Worm (Caenorhabditis elegans) whole organism, young adult: ENCODE measurements around the gene enri-2.

Experiments
- F23B12.7 ChIP-seq: sonication (generic microtip); optimal IDR thresholded peaks from 2 replicates; lab custom pipeline; 2017; ENCODE audit warnings: missing genetic modification characterization, mild to moderate bottlenecking, missing compliant biosample characterization, antibody characterized with exemption, moderate library complexity; ENCODE audit not compliant: insufficient read depth
- Y67H2A.10 ChIP-seq: fragments of 200-800 bp; sonication (Bioruptor generic); conservative IDR thresholded peaks from 2 replicates; pipeline ENCODE4 v1.3.6; 2022; ENCODE audit warnings: missing genetic modification reagents, missing genetic modification characterization, missing compliant biosample characterization
- Y79H2A.3 ChIP-seq: fragments of 200-800 bp; sonication (Bioruptor generic); conservative IDR thresholded peaks from 2 replicates; pipeline ENCODE4 v1.3.6; 2022; ENCODE audit warnings: missing genetic modification reagents, missing genetic modification characterization, missing compliant biosample characterization
- aptf-3 ChIP-seq: fragments of 200-800 bp; sonication (Bioruptor generic); IDR thresholded peaks from 2 replicates; pipeline ENCODE4 v1.3.6; 2022; ENCODE audit warnings: missing genetic modification characterization, missing compliant biosample characterization
- dpl-1 ChIP-seq: fragments of 150-350 bp; optimal IDR thresholded peaks from 2 replicates; lab custom pipeline; 2014; ENCODE audit warnings: missing biosample characterization, missing genetic modification reagents, missing genetic modification characterization
- hlh-26 ChIP-seq: fragments of 200-800 bp; sonication (Bioruptor generic); conservative IDR thresholded peaks from 2 replicates; pipeline ENCODE4 v1.3.6; 2022; ENCODE audit warnings: missing genetic modification reagents, missing genetic modification characterization, missing compliant biosample characterization
- hsf-1 ChIP-seq: fragments of 200-800 bp; sonication (Bioruptor generic); IDR thresholded peaks from 2 replicates; pipeline ENCODE4 v1.3.6; 2022; ENCODE audit warnings: missing genetic modification reagents, missing genetic modification characterization, missing compliant biosample characterization
- lin-35 ChIP-seq, 3 experiments: fragments of 150-350 bp in 2 of 3; sonication (generic microtip) in 1 of 3; optimal IDR thresholded peaks; 2 replicates each; lab custom pipeline; 2014 to 2018; ENCODE audit warnings: missing biosample characterization in 3 of 3, missing genetic modification characterization in 3 of 3, missing genetic modification reagents in 3 of 3
- mel-28 ChIP-seq: sonication (generic microtip); optimal IDR thresholded peaks from 2 replicates; lab custom pipeline; 2016; ENCODE audit warnings: borderline replicate concordance, mild to moderate bottlenecking, missing genetic modification characterization, missing compliant biosample characterization
- nfya-1 ChIP-seq: sonication (generic microtip); optimal IDR thresholded peaks from 2 replicates; lab custom pipeline; 2017; ENCODE audit warnings: antibody characterized with exemption, missing compliant biosample characterization, missing genetic modification characterization, borderline replicate concordance; ENCODE audit not compliant: insufficient read depth
- nhr-179 ChIP-seq: sonication (generic microtip); optimal IDR thresholded peaks from 2 replicates; lab custom pipeline; 2016; ENCODE audit warnings: mild to moderate bottlenecking, missing genetic modification characterization, missing compliant biosample characterization
- snpc-3.4 ChIP-seq: sonication (generic microtip); optimal IDR thresholded peaks from 2 replicates; lab custom pipeline; 2017; ENCODE audit warnings: missing genetic modification characterization, mild to moderate bottlenecking, missing compliant biosample characterization, antibody characterized with exemption, moderate library complexity, missing genotype, missing genetic modification reagents
- tbp1 ChIP-seq: fragments of 200-800 bp; sonication (Bioruptor generic); optimal IDR thresholded peaks from 2 replicates; lab custom pipeline; 2018; ENCODE audit warnings: mild to moderate bottlenecking, missing genetic modification characterization, missing compliant biosample characterization

DNA sequence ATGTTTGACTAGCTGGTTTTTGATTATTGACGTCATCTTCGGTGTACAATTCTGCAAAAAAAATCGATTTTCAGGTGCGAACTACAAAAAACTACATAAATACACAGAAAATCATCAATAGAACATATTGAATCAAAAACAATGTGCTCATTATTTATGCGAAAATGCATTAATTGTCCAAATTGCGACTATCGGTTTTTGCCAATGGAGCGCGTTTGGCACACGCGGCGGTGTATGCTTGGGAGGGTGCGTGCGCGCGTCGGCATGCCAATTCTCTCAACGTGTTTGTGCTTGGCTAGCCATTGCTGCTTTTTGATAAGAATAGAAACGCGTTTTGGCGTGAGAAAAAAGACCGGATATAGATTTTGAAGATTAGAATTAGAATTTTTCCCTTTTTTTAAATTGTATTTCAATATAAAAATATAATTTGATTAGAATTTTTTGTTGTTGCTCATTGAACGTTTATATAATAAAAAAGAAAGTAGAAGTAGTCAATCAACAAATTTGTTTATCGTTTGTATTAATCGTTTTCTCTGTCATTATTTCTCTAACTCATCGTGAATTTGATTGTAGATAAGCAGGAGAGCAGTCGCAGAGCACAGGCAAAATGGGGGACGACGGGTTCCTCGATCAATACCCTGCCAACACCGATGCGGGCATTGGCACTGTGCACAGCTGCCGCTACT lies 43.6 kb downstream of the enri-2 start, which contains the start of the genes C44H4.4 and tap-1:
- TF ChIP-seq Y79H2A.3 (GFP tag; lab: Robert Waterston, UW) (no peak), Y67H2A.10 (GFP tag; lab: Robert Waterston, UW) (no peak), tbp1 (GFP tag; lab: Kevin White, UChicago) (no peak), nfya-1 (no peak), nhr-179 (tag; lab: Kevin White, UChicago) (no peak), F23B12.7 (peak; percentile 47), aptf-3 (no peak), lin-35 (GFP tag; optimal IDR thresholded peaks at IDR 0.05; lab: Kevin White, UChicago) (no peak), snpc-3.4 (no peak), dpl-1 (GFP tag; lab: Kevin White, UChicago) (no peak), hsf-1 (GFP tag; lab: Robert Waterston, UW) (no peak), mel-28 (tag; lab: Kevin White, UChicago) (no peak), hlh-26 (GFP tag; lab: Robert Waterston, UW) (no peak)
